Worm (Caenorhabditis elegans) whole organism, L4 larva: ENCODE results near the gene C49F8.14.

Experiments used
- T26A8.4 ChIP-seq: fragments of 200-800 bp; sonication (Bioruptor generic); IDR thresholded peaks from 2 replicates; pipeline ENCODE4 v1.3.6; 2022; ENCODE audit warnings: missing genetic modification characterization, missing compliant biosample characterization
- ZK546.5 ChIP-seq, 2 experiments: sonication (generic microtip); optimal IDR thresholded peaks; 2 replicates each; lab custom pipeline; 2017; ENCODE audit warnings: missing biosample characterization in 2 of 2, missing genetic modification characterization in 2 of 2
- aha-1 ChIP-seq: fragments of 150-350 bp; peaks from one replicate; lab custom pipeline; 2014; ENCODE audit warnings: missing biosample characterization, missing genetic modification characterization
- attf-4 ChIP-seq: sonication (generic microtip); optimal IDR thresholded peaks from 3 replicates; lab custom pipeline; 2017; ENCODE audit warnings: missing biosample characterization, missing genetic modification characterization
- ces-1 ChIP-seq: fragments of 150-350 bp; sonication (generic microtip); optimal IDR thresholded peaks from 4 replicates; lab custom pipeline; 2014; ENCODE audit warnings: missing biosample characterization, missing genetic modification reagents, missing genetic modification characterization
- jun-1 ChIP-seq: fragments of 150-350 bp; optimal IDR thresholded peaks from 2 replicates; lab custom pipeline; 2014; ENCODE audit warnings: missing biosample characterization, missing genetic modification reagents, missing genetic modification characterization
- lsy-2 ChIP-seq, 2 experiments: fragments of 150-350 bp in 1 of 2; sonication (generic microtip) in 1 of 2; optimal IDR thresholded peaks; 2 replicates each; lab custom pipeline; 2014 to 2017; ENCODE audit warnings: missing biosample characterization in 2 of 2, missing genetic modification characterization in 2 of 2
- snpc-1.2 ChIP-seq: fragments of 200-800 bp; sonication (Bioruptor generic); IDR thresholded peaks from 2 replicates; pipeline ENCODE4 v1.3.6; 2022; ENCODE audit warnings: missing genetic modification reagents, missing genetic modification characterization, missing compliant biosample characterization
- unc-62 ChIP-seq, 3 experiments: fragments of 150-350 bp in 1 of 3; sonication (generic microtip); optimal IDR thresholded peaks in 2 of 3; peaks in 1 of 3; 1 replicate in 1 of 3; 2 replicates in 2 of 3; lab custom pipeline; 2014 to 2017; ENCODE audit warnings: missing biosample characterization in 3 of 3, missing genetic modification characterization in 3 of 3, missing genetic modification reagents in 3 of 3, missing genotype in 1 of 3

DNA sequence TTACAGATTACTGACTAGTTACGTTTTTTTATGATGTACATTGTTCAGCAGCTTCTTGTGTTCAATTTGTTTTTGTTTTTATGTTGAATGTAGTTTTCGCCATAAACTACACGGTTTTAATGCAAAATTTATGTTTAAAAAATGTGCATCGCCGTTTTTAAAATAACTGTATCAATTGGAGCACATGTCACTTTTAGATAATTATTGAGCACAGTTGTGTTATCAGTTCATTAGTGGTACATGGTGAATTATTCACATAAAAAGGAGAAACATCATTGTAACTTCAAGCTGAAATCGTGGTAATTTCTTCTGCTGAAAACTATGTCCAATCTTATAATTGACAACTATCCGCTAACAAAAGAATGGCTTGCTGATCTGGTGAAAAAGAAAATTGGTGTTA is 35.6 kb upstream of the C49F8.14 start:
- TF ChIP-seq snpc-1.2 (GFP tag; lab: Robert Waterston, UW) (no peak), attf-4 (no peak), ces-1 (GFP tag; lab: Kevin White, UChicago) (no peak), jun-1 (tag; lab: Kevin White, UChicago) (no peak), unc-62 (GFP tag; optimal IDR thresholded peaks at IDR 0.05 in 1 of 2; lab: Kevin White, UChicago) (no peak), unc-62 (tag; optimal IDR thresholded peaks at IDR 0.05; lab: Kevin White, UChicago) (no peak), lsy-2 (tag; optimal IDR thresholded peaks at IDR 0.05; lab: Kevin White, UChicago) (no peak), aha-1 (tag; lab: Kevin White, UChicago) (no peak), T26A8.4 (GFP tag; lab: Robert Waterston, UW) (no peak), ZK546.5 (tag; optimal IDR thresholded peaks at IDR 0.05; lab: Kevin White, UChicago) (no peak)
